Fruit fly (Drosophila melanogaster) whole organism, embryonic: ENCODE data around the gene Pde9.
A peak's percentile ranks its signal among the peaks of the same experiment; 100 is the strongest.

Source experiments
- Adf1 ChIP-seq: fragments of 200-800 bp; sonication (Bioruptor generic); IDR thresholded peaks from 2 replicates; pipeline ENCODE4 v1.3.6; 2022; ENCODE audit warnings: missing biosample characterization, missing genetic modification characterization
- Awh ChIP-seq: fragments of 200-800 bp; sonication (Bioruptor generic); IDR thresholded peaks from 2 replicates; pipeline ENCODE4, ENCODE4 v1.3.6; 2022; ENCODE audit warnings: missing biosample characterization, missing genetic modification characterization
- CG10462 ChIP-seq: fragments of 200-800 bp; sonication (Bioruptor generic); optimal IDR thresholded peaks from 2 replicates; lab custom pipeline; 2016; ENCODE audit warnings: missing biosample characterization, missing genetic modification characterization
- CG11085 ChIP-seq: fragments of 200-800 bp; sonication (Bioruptor generic); IDR thresholded peaks from 2 replicates; pipeline ENCODE4 v1.3.6; 2022; ENCODE audit warnings: missing biosample characterization, missing genetic modification characterization
- CG12071 ChIP-seq: fragments of 200-800 bp; sonication (Bioruptor generic); optimal IDR thresholded peaks from 3 replicates; lab custom pipeline; 2018; ENCODE audit warnings: missing biosample characterization, mild to moderate bottlenecking, missing genetic modification characterization
- CG12659 ChIP-seq: fragments of 200-800 bp; sonication (Bioruptor generic); optimal IDR thresholded peaks from 3 replicates; lab custom pipeline; 2017; ENCODE audit warnings: mild to moderate bottlenecking, missing biosample characterization, missing genetic modification reagents, missing genetic modification characterization
- CG13123 ChIP-seq: fragments of 200-800 bp; sonication (Bioruptor generic); optimal IDR thresholded peaks from 2 replicates; lab custom pipeline; 2016; ENCODE audit warnings: missing biosample characterization, missing genetic modification characterization
- CG13296 ChIP-seq: fragments of 200-800 bp; sonication (Bioruptor generic); optimal IDR thresholded peaks from 3 replicates; lab custom pipeline; 2018; ENCODE audit warnings: missing biosample characterization, mild to moderate bottlenecking, missing genetic modification characterization
- CG1647 ChIP-seq: fragments of 200-800 bp; sonication (Bioruptor generic); optimal IDR thresholded peaks from 3 replicates; lab custom pipeline; 2016; ENCODE audit warnings: missing biosample characterization, missing genetic modification characterization
- CG16813 ChIP-seq: fragments of 200-800 bp; sonication (Bioruptor generic); IDR thresholded peaks from 3 replicates; pipeline ENCODE4 v1.3.6; 2022; ENCODE audit warnings: missing biosample characterization, missing genetic modification characterization; ENCODE audit not compliant: partially characterized antibody
- CG17328 ChIP-seq: fragments of 200-800 bp; sonication (Bioruptor generic); IDR thresholded peaks from 2 replicates; pipeline ENCODE4 v1.3.6; 2022; ENCODE audit warnings: missing biosample characterization, missing genetic modification characterization
- CG17361 ChIP-seq: fragments of 200-800 bp; sonication (Bioruptor generic); IDR thresholded peaks from 3 replicates; pipeline ENCODE4 v1.3.6; 2022; ENCODE audit warnings: missing biosample characterization, missing genetic modification characterization
- CG18764 ChIP-seq: fragments of 200-800 bp; sonication (Bioruptor generic); optimal IDR thresholded peaks from 3 replicates; lab custom pipeline; 2016; ENCODE audit warnings: missing biosample characterization, missing genetic modification characterization
- CG2889 ChIP-seq: fragments of 200-800 bp; sonication (Bioruptor generic); IDR thresholded peaks from 3 replicates; pipeline ENCODE4 v1.3.6; 2022; ENCODE audit warnings: missing biosample characterization, missing genetic modification characterization
- CG31224 ChIP-seq: fragments of 200-800 bp; sonication (Bioruptor generic); IDR thresholded peaks from 2 replicates; pipeline ENCODE4 v1.3.6; 2022; ENCODE audit warnings: missing biosample characterization, missing genetic modification characterization
- CG31365 ChIP-seq: fragments of 200-800 bp; sonication (Bioruptor generic); optimal IDR thresholded peaks from 2 replicates; lab custom pipeline; 2018; ENCODE audit warnings: missing biosample characterization, mild to moderate bottlenecking, missing genetic modification characterization
- CG32767 ChIP-seq: fragments of 200-800 bp; sonication (Bioruptor generic); IDR thresholded peaks from 2 replicates; pipeline ENCODE4 v1.3.6; 2022; ENCODE audit warnings: missing biosample characterization, missing genetic modification characterization
- CG32772 ChIP-seq: fragments of 200-800 bp; sonication (Bioruptor generic); IDR thresholded peaks from 2 replicates; pipeline ENCODE4 v1.3.6; 2022; ENCODE audit warnings: missing biosample characterization, missing genetic modification characterization
- CG3407 ChIP-seq: fragments of 200-800 bp; sonication (Bioruptor generic); optimal IDR thresholded peaks from 2 replicates; lab custom pipeline; 2018; ENCODE audit warnings: missing biosample characterization, mild to moderate bottlenecking, missing genetic modification characterization
- CG3838 ChIP-seq: fragments of 200-800 bp; sonication (Bioruptor generic); optimal IDR thresholded peaks from 3 replicates; lab custom pipeline; 2016; ENCODE audit warnings: missing biosample characterization, missing genetic modification characterization
- CG42726 ChIP-seq: fragments of 200-800 bp; sonication (Bioruptor generic); IDR thresholded peaks from 2 replicates; pipeline ENCODE4 v1.3.6; 2022; ENCODE audit warnings: missing biosample characterization, missing genetic modification characterization; ENCODE audit not compliant: partially characterized antibody
- CG6654 ChIP-seq: fragments of 200-800 bp; sonication (Bioruptor generic); optimal IDR thresholded peaks from 2 replicates; lab custom pipeline; 2017; ENCODE audit warnings: missing biosample characterization, mild to moderate bottlenecking, missing genetic modification characterization
- CG7745 ChIP-seq: fragments of 200-800 bp; sonication (Bioruptor generic); optimal IDR thresholded peaks from 2 replicates; lab custom pipeline; 2018; ENCODE audit warnings: missing biosample characterization, mild to moderate bottlenecking, missing genetic modification characterization, moderate library complexity
- CG9215 ChIP-seq: fragments of 200-800 bp; sonication (Bioruptor generic); IDR thresholded peaks from 2 replicates; pipeline ENCODE4 v1.3.6; 2022; ENCODE audit warnings: missing biosample characterization, missing genetic modification characterization
- CG9817 ChIP-seq: fragments of 200-800 bp; sonication (Bioruptor generic); optimal IDR thresholded peaks from 2 replicates; lab custom pipeline; 2018; ENCODE audit warnings: missing biosample characterization, mild to moderate bottlenecking, missing genetic modification characterization, moderate library complexity
- Camta ChIP-seq: fragments of 200-800 bp; sonication (Bioruptor generic); optimal IDR thresholded peaks from 2 replicates; lab custom pipeline; 2016; ENCODE audit warnings: missing biosample characterization, missing genetic modification characterization
- GATAe ChIP-seq: fragments of 200-800 bp; sonication (Bioruptor generic); conservative IDR thresholded peaks from 2 replicates; pipeline ENCODE4 v1.3.6; 2022; ENCODE audit warnings: missing biosample characterization, missing genetic modification characterization
- Lim3 ChIP-seq: fragments of 200-800 bp; sonication (Bioruptor generic); IDR thresholded peaks from 2 replicates; pipeline ENCODE4 v1.3.6; 2022; ENCODE audit warnings: missing biosample characterization, missing genetic modification characterization
- Lpt ChIP-seq: fragments of >200 bp; optimal IDR thresholded peaks from 2 replicates; lab custom pipeline; 2018; ENCODE audit warnings: missing biosample characterization, missing genetic modification characterization
- Nf-YA ChIP-seq: fragments of 200-800 bp; sonication (Bioruptor generic); IDR thresholded peaks from 2 replicates; pipeline ENCODE4 v1.3.6; 2022; ENCODE audit warnings: missing biosample characterization, missing genetic modification characterization
- NfI ChIP-seq: fragments of 200-800 bp; sonication (Bioruptor generic); optimal IDR thresholded peaks from 3 replicates; lab custom pipeline; 2018; ENCODE audit warnings: missing biosample characterization, mild to moderate bottlenecking, missing genetic modification characterization, moderate library complexity
- Poxn ChIP-seq: fragments of 200-800 bp; sonication (Bioruptor generic); IDR thresholded peaks from 2 replicates; pipeline ENCODE4 v1.3.6; 2022; ENCODE audit warnings: missing biosample characterization, missing genetic modification characterization
- Side ChIP-seq: fragments of 200-800 bp; sonication (Bioruptor generic); optimal IDR thresholded peaks from 2 replicates; lab custom pipeline; 2016; ENCODE audit warnings: missing biosample characterization, missing genetic modification characterization
- Taf1 ChIP-seq: fragments of 200-800 bp; sonication (Bioruptor generic); IDR thresholded peaks from 2 replicates; pipeline ENCODE4 v1.3.6; 2022; ENCODE audit warnings: missing biosample characterization, missing genetic modification characterization
- ash1 ChIP-seq: fragments of 200-800 bp; sonication (Bioruptor generic); optimal IDR thresholded peaks from 2 replicates; lab custom pipeline; 2018; ENCODE audit warnings: missing biosample characterization, mild to moderate bottlenecking, missing genetic modification characterization
- da ChIP-seq: fragments of 200-800 bp; sonication (Bioruptor generic); optimal IDR thresholded peaks from 2 replicates; lab custom pipeline; 2016; ENCODE audit warnings: missing biosample characterization, missing genetic modification characterization
- eyg ChIP-seq: fragments of 200-800 bp; sonication (Bioruptor generic); optimal IDR thresholded peaks from 3 replicates; lab custom pipeline; 2016; ENCODE audit warnings: missing biosample characterization, missing genetic modification characterization
- knrl ChIP-seq: fragments of 200-800 bp; sonication (Bioruptor generic); IDR thresholded peaks from 3 replicates; pipeline ENCODE4 v1.3.6; 2022; ENCODE audit warnings: missing biosample characterization, missing genetic modification characterization; ENCODE audit not compliant: partially characterized antibody
- oc ChIP-seq: fragments of 200-800 bp; sonication (Bioruptor generic); optimal IDR thresholded peaks from 2 replicates; lab custom pipeline; 2018; ENCODE audit warnings: missing biosample characterization, mild to moderate bottlenecking, missing genetic modification characterization, moderate library complexity
- otp ChIP-seq: fragments of 200-800 bp; sonication (Bioruptor generic); IDR thresholded peaks from 3 replicates; pipeline ENCODE4, ENCODE4 v1.3.6; 2022; ENCODE audit warnings: missing biosample characterization, missing genetic modification characterization
- pnt ChIP-seq: fragments of 200-800 bp; sonication (Bioruptor generic); optimal IDR thresholded peaks from 3 replicates; lab custom pipeline; 2016; ENCODE audit warnings: missing biosample characterization, missing genetic modification characterization
- pros ChIP-seq: fragments of 200-800 bp; sonication (Bioruptor generic); optimal IDR thresholded peaks from 3 replicates; lab custom pipeline; 2019; ENCODE audit warnings: missing biosample characterization, mild to moderate bottlenecking, missing genetic modification characterization, moderate library complexity
- psq ChIP-seq: fragments of 200-800 bp; sonication (Bioruptor generic); optimal IDR thresholded peaks from 2 replicates; lab custom pipeline; 2017; ENCODE audit warnings: missing biosample characterization, missing genetic modification characterization
- run ChIP-seq: fragments of 200-800 bp; sonication (Bioruptor generic); optimal IDR thresholded peaks from 3 replicates; lab custom pipeline; 2018; ENCODE audit warnings: missing biosample characterization, mild to moderate bottlenecking, missing genetic modification characterization
- ssp ChIP-seq: fragments of 200-800 bp; sonication (Bioruptor generic); IDR thresholded peaks from 2 replicates; pipeline ENCODE4 v1.3.6; 2022; ENCODE audit warnings: missing biosample characterization, missing genetic modification characterization
- tll ChIP-seq, 2 experiments: fragments of 200-800 bp in 1 of 2; fragments of >200 bp in 1 of 2; sonication (Bioruptor generic) in 1 of 2; optimal IDR thresholded peaks; 2 replicates each; lab custom pipeline; 2017 to 2019; ENCODE audit warnings: missing biosample characterization in 2 of 2, missing genetic modification characterization in 2 of 2, mild to moderate bottlenecking in 1 of 2, moderate library complexity in 1 of 2
- toy ChIP-seq: fragments of 200-800 bp; sonication (Bioruptor generic); IDR thresholded peaks from 2 replicates; pipeline ENCODE4 v1.3.6; 2022; ENCODE audit warnings: missing biosample characterization, missing genetic modification characterization
- tx ChIP-seq: fragments of 200-800 bp; sonication (Bioruptor generic); optimal IDR thresholded peaks from 2 replicates; lab custom pipeline; 2016; ENCODE audit warnings: missing biosample characterization, missing genetic modification characterization
- unpg ChIP-seq: fragments of 200-800 bp; sonication (Bioruptor generic); optimal IDR thresholded peaks from 3 replicates; lab custom pipeline; 2018; ENCODE audit warnings: missing biosample characterization, mild to moderate bottlenecking, missing genetic modification characterization, moderate library complexity
- zf30C ChIP-seq: fragments of 200-800 bp; sonication (Bioruptor generic); optimal IDR thresholded peaks from 3 replicates; lab custom pipeline; 2018; ENCODE audit warnings: missing biosample characterization, mild to moderate bottlenecking, missing genetic modification characterization

Gene Pde9

dm6 chrX:12747746-12748710, 149.1 kb downstream of the Pde9 start (continued):
- TF ChIP-seq CG31224 (GFP tag; lab: Robert Waterston, UW) (no peak), Taf1 (GFP tag; lab: Robert Waterston, UW) (no peak), CG11085 (GFP tag; lab: Robert Waterston, UW) (no peak), CG7745 (tag; lab: Kevin White, UChicago) (peak; percentile 37), Lim3 (GFP tag; lab: Robert Waterston, UW) (no peak), CG17361 (GFP tag; lab: Robert Waterston, UW) (peak; percentile 89), CG16813 (GFP tag; lab: Robert Waterston, UW) (no peak), CG18764 (GFP tag; lab: Kevin White, UChicago) (peak; percentile 6), pnt (GFP tag; lab: Kevin White, UChicago) (no peak), otp (GFP tag; lab: Robert Waterston, UW) (no peak), CG2889 (GFP tag; lab: Robert Waterston, UW) (no peak), CG9817 (tag; lab: Kevin White, UChicago) (no peak), Awh (GFP tag; lab: Robert Waterston, UW) (no peak), CG31365 (no peak), psq (GFP tag; lab: Kevin White, UChicago) (no peak), eyg (GFP tag; lab: Kevin White, UChicago) (no peak), tll (GFP tag; optimal IDR thresholded peaks at IDR 0.05; lab: Kevin White, UChicago) (peak in 1 of 2 experiments; percentile 57), unpg (GFP tag; lab: Kevin White, UChicago) (peak; percentile 69), Nf-YA (GFP tag; lab: Robert Waterston, UW) (no peak), tx (no peak), Side (GFP tag; lab: Kevin White, UChicago) (no peak), CG6654 (GFP tag; lab: Kevin White, UChicago) (no peak), CG12659 (GFP tag; lab: Kevin White, UChicago) (peak; percentile 42), GATAe (GFP tag; lab: Robert Waterston, UW) (no peak), ash1 (no peak), run (tag; lab: Kevin White, UChicago) (peak; percentile 40), ssp (GFP tag; lab: Robert Waterston, UW) (0 out of 2 replicates have a peak, but pooled peaks have one; percentile 18), CG32772 (GFP tag; lab: Robert Waterston, UW) (no peak; the same call in 1 of the 2 replicates), CG13296 (GFP tag; lab: Kevin White, UChicago) (peak; percentile 26), CG17328 (GFP tag; lab: Robert Waterston, UW) (peak; percentile 37; the same call in 1 of the 2 replicates), CG42726 (GFP tag; lab: Robert Waterston, UW) (no peak), Camta (GFP tag; lab: Kevin White, UChicago) (no peak), zf30C (peak; percentile 87), toy (GFP tag; lab: Robert Waterston, UW) (no peak), Adf1 (GFP tag; lab: Robert Waterston, UW) (no peak), knrl (GFP tag; lab: Robert Waterston, UW) (no peak), CG3407 (GFP tag; lab: Kevin White, UChicago) (peak; percentile 18), CG9215 (GFP tag; lab: Robert Waterston, UW) (no peak), CG1647 (no peak), da (GFP tag; lab: Kevin White, UChicago) (no peak), NfI (GFP tag; lab: Kevin White, UChicago) (no peak), CG3838 (no peak), CG32767 (no peak), oc (tag; lab: Kevin White, UChicago) (no peak), pros (GFP tag; lab: Kevin White, UChicago) (peak; percentile 81), Lpt (GFP tag; lab: Kevin White, UChicago) (no peak), CG13123 (GFP tag; lab: Kevin White, UChicago) (no peak), Poxn (GFP tag; lab: Robert Waterston, UW) (no peak), CG12071 (GFP tag; lab: Kevin White, UChicago) (no peak), CG10462 (GFP tag; lab: Kevin White, UChicago) (no peak)
